Worm (Caenorhabditis elegans) whole organism, L1 larva: ENCODE measurements around the gene ceh-10.

Experiments
- C04F5.9 ChIP-seq: sonication (generic microtip); optimal IDR thresholded peaks from 2 replicates; lab custom pipeline; 2016; ENCODE audit warnings: missing genetic modification characterization, missing compliant biosample characterization
- C16A3.4 ChIP-seq: fragments of 150-350 bp; optimal IDR thresholded peaks from 2 replicates; lab custom pipeline; 2014; ENCODE audit warnings: missing biosample characterization, missing genetic modification characterization
- F16B12.6 ChIP-seq: fragments of 150-350 bp; optimal IDR thresholded peaks from 2 replicates; lab custom pipeline; 2014; ENCODE audit warnings: missing biosample characterization, missing genetic modification characterization
- Y116A8C.19 ChIP-seq: sonication (generic microtip); optimal IDR thresholded peaks from 2 replicates; lab custom pipeline; 2016; ENCODE audit warnings: missing compliant biosample characterization, missing genetic modification characterization, borderline replicate concordance
- aha-1 ChIP-seq: fragments of 150-350 bp; optimal IDR thresholded peaks from 2 replicates; lab custom pipeline; 2014; ENCODE audit warnings: missing biosample characterization, missing genetic modification characterization
- alr-1 ChIP-seq: fragments of 200-800 bp; sonication (Bioruptor generic); optimal IDR thresholded peaks from 2 replicates; lab custom pipeline; 2018; ENCODE audit warnings: borderline replicate concordance, mild to moderate bottlenecking, missing genetic modification characterization, missing compliant biosample characterization
- ama-1 ChIP-seq: fragments of 150-350 bp; optimal IDR thresholded peaks from 2 replicates; lab custom pipeline; 2014
- blmp-1 ChIP-seq: fragments of 150-350 bp; optimal IDR thresholded peaks from 2 replicates; lab custom pipeline; 2014; ENCODE audit warnings: missing biosample characterization, missing genetic modification characterization
- ceh-82 ChIP-seq, 3 experiments: fragments of 150-350 bp in 1 of 3; sonication (generic microtip) in 2 of 3; optimal IDR thresholded peaks; 2 replicates each; lab custom pipeline; 2014 to 2017; ENCODE audit warnings: missing biosample characterization in 3 of 3, missing genetic modification characterization in 3 of 3
- ceh-90 ChIP-seq: sonication (generic microtip); optimal IDR thresholded peaks from 2 replicates; lab custom pipeline; 2016; ENCODE audit warnings: missing genetic modification characterization, missing compliant biosample characterization
- dpl-1 ChIP-seq, 3 experiments: fragments of 150-350 bp in 2 of 3; sonication (generic microtip) in 1 of 3; optimal IDR thresholded peaks; 2 replicates each; lab custom pipeline; 2014 to 2017; ENCODE audit warnings: missing biosample characterization in 3 of 3, missing genetic modification characterization in 3 of 3, missing genetic modification reagents in 3 of 3
- efl-1 ChIP-seq, 4 experiments: fragments of 150-350 bp; optimal IDR thresholded peaks in 3 of 4; peaks in 1 of 4; 1 replicate in 1 of 4; 2 replicates in 3 of 4; lab custom pipeline; 2014; ENCODE audit warnings: missing biosample characterization in 2 of 4, missing genetic modification characterization in 2 of 4, missing genetic modification reagents in 2 of 4
- elt-2 ChIP-seq: sonication (generic microtip); optimal IDR thresholded peaks from 2 replicates; lab custom pipeline; 2016; ENCODE audit warnings: missing genetic modification characterization, mild to moderate bottlenecking, inconsistent platforms, missing compliant biosample characterization, missing genetic modification reagents
- elt-3 ChIP-seq, 6 experiments: fragments of 150-350 bp in 1 of 6; sonication (generic microtip); optimal IDR thresholded peaks; 2 replicates each; lab custom pipeline; 2017 to 2018; ENCODE audit warnings: missing biosample characterization in 6 of 6, missing genetic modification characterization in 6 of 6, inconsistent platforms in 1 of 6
- ets-5 ChIP-seq: fragments of 200-800 bp; sonication (Bioruptor generic); IDR thresholded peaks from 2 replicates; pipeline ENCODE4 v1.3.6; 2022; ENCODE audit warnings: missing genetic modification characterization, missing compliant biosample characterization
- fkh-10 ChIP-seq: sonication (generic microtip); optimal IDR thresholded peaks from 2 replicates; lab custom pipeline; 2017; ENCODE audit warnings: missing biosample characterization, missing genetic modification reagents, missing genetic modification characterization
- fkh-8 ChIP-seq: sonication (generic microtip); optimal IDR thresholded peaks from 2 replicates; lab custom pipeline; 2016; ENCODE audit warnings: mild to moderate bottlenecking, missing genetic modification characterization, missing compliant biosample characterization
- grh-1 ChIP-seq: fragments of 200-800 bp; sonication (Bioruptor generic); IDR thresholded peaks from 2 replicates; pipeline ENCODE4 v1.3.6; 2022; ENCODE audit warnings: missing genetic modification reagents, missing genetic modification characterization, missing compliant biosample characterization
- hpl-2 ChIP-seq: fragments of 150-350 bp; optimal IDR thresholded peaks from 2 replicates; lab custom pipeline; 2014; ENCODE audit warnings: missing biosample characterization, missing genetic modification reagents, missing genetic modification characterization
- irx-1 ChIP-seq: sonication (generic microtip); optimal IDR thresholded peaks from 2 replicates; lab custom pipeline; 2016; ENCODE audit warnings: missing genetic modification characterization, missing compliant biosample characterization
- isw-1 ChIP-seq: fragments of 200-800 bp; sonication (Bioruptor generic); IDR thresholded peaks from 2 replicates; pipeline ENCODE4 v1.3.6; 2022; ENCODE audit warnings: missing genetic modification characterization, missing compliant biosample characterization
- lin-13 ChIP-seq: fragments of 150-350 bp; optimal IDR thresholded peaks from 2 replicates; lab custom pipeline; 2014; ENCODE audit warnings: missing biosample characterization, missing genetic modification reagents, missing genetic modification characterization
- lin-14 ChIP-seq: fragments of 200-800 bp; sonication (Bioruptor generic); optimal IDR thresholded peaks from 2 replicates; lab custom pipeline; 2018; ENCODE audit warnings: mild to moderate bottlenecking, missing genetic modification characterization, moderate library complexity, missing compliant biosample characterization
- lin-35 ChIP-seq, 2 experiments: fragments of 150-350 bp; optimal IDR thresholded peaks; 2 replicates each; lab custom pipeline; 2014; ENCODE audit warnings: missing biosample characterization in 2 of 2, missing genetic modification characterization in 2 of 2, missing genetic modification reagents in 2 of 2
- lin-39 ChIP-seq: fragments of 150-350 bp; optimal IDR thresholded peaks from 2 replicates; lab custom pipeline; 2014; ENCODE audit warnings: missing biosample characterization, missing genetic modification reagents, missing genetic modification characterization
- lsy-2 ChIP-seq, 2 experiments: fragments of 150-350 bp; optimal IDR thresholded peaks; 2 replicates each; lab custom pipeline; 2014; ENCODE audit warnings: missing biosample characterization in 2 of 2, missing genetic modification characterization in 2 of 2
- mdl-1 ChIP-seq, 2 experiments: fragments of 150-350 bp; optimal IDR thresholded peaks; 2 replicates each; lab custom pipeline; 2014 to 2017; ENCODE audit warnings: missing biosample characterization in 2 of 2, missing genetic modification characterization in 2 of 2, inconsistent platforms in 1 of 2
- mep-1 ChIP-seq: fragments of 150-350 bp; optimal IDR thresholded peaks from 2 replicates; lab custom pipeline; 2014; ENCODE audit warnings: missing biosample characterization, missing genetic modification characterization
- nhr-19 ChIP-seq: fragments of 200-800 bp; sonication (Bioruptor generic); conservative IDR thresholded peaks from 2 replicates; pipeline ENCODE4 v1.3.6; 2022; ENCODE audit warnings: missing genetic modification characterization, missing compliant biosample characterization
- nhr-20 ChIP-seq: sonication (generic microtip); optimal IDR thresholded peaks from 2 replicates; lab custom pipeline; 2016; ENCODE audit warnings: mild to moderate bottlenecking, missing genetic modification characterization, missing compliant biosample characterization
- nhr-47 ChIP-seq: sonication (generic microtip); optimal IDR thresholded peaks from 2 replicates; lab custom pipeline; 2016; ENCODE audit warnings: mild to moderate bottlenecking, missing genetic modification characterization, moderate library complexity, missing compliant biosample characterization
- nhr-71 ChIP-seq: sonication (generic microtip); optimal IDR thresholded peaks from 2 replicates; lab custom pipeline; 2016; ENCODE audit warnings: mild to moderate bottlenecking, missing genetic modification characterization, moderate library complexity, missing compliant biosample characterization
- nhr-77 ChIP-seq: fragments of 150-350 bp; optimal IDR thresholded peaks from 2 replicates; lab custom pipeline; 2014; ENCODE audit warnings: missing biosample characterization, missing genetic modification characterization
- nhr-84 ChIP-seq: sonication (generic microtip); optimal IDR thresholded peaks from 2 replicates; lab custom pipeline; 2017; ENCODE audit warnings: missing biosample characterization, missing genetic modification characterization
- nhr-85 ChIP-seq: sonication (generic microtip); peaks from one replicate; lab custom pipeline; 2016; ENCODE audit warnings: missing genetic modification characterization, inconsistent platforms, missing compliant biosample characterization
- nhr-90 ChIP-seq: sonication (generic microtip); optimal IDR thresholded peaks from 2 replicates; lab custom pipeline; 2016; ENCODE audit warnings: mild to moderate bottlenecking, missing genetic modification characterization, missing compliant biosample characterization; ENCODE audit not compliant: poor library complexity
- pax-3 ChIP-seq: fragments of 200-800 bp; sonication (Bioruptor generic); optimal IDR thresholded peaks from 2 replicates; lab custom pipeline; 2018; ENCODE audit warnings: mild to moderate bottlenecking, missing genetic modification characterization, moderate library complexity, missing compliant biosample characterization
- pqm-1 ChIP-seq: sonication (generic microtip); optimal IDR thresholded peaks from 3 replicates; lab custom pipeline; 2017; ENCODE audit warnings: missing biosample characterization, missing genetic modification characterization
- snu-23 ChIP-seq: sonication (generic microtip); optimal IDR thresholded peaks from 2 replicates; lab custom pipeline; 2016; ENCODE audit warnings: missing genetic modification characterization, missing compliant biosample characterization
- tbx-2 ChIP-seq: sonication (generic microtip); optimal IDR thresholded peaks from 2 replicates; lab custom pipeline; 2016; ENCODE audit warnings: missing genetic modification characterization, missing compliant biosample characterization
- unc-130 ChIP-seq: fragments of 150-350 bp; optimal IDR thresholded peaks from 2 replicates; lab custom pipeline; 2017; ENCODE audit warnings: missing biosample characterization, missing genetic modification characterization, inconsistent platforms
- unc-30 ChIP-seq: sonication (generic microtip); optimal IDR thresholded peaks from 2 replicates; lab custom pipeline; 2017; ENCODE audit warnings: missing biosample characterization, missing genetic modification characterization
- zag-1 ChIP-seq: fragments of 150-350 bp; optimal IDR thresholded peaks from 2 replicates; lab custom pipeline; 2014; ENCODE audit warnings: missing biosample characterization, missing genetic modification characterization

The ceh-10 gene

DNA sequence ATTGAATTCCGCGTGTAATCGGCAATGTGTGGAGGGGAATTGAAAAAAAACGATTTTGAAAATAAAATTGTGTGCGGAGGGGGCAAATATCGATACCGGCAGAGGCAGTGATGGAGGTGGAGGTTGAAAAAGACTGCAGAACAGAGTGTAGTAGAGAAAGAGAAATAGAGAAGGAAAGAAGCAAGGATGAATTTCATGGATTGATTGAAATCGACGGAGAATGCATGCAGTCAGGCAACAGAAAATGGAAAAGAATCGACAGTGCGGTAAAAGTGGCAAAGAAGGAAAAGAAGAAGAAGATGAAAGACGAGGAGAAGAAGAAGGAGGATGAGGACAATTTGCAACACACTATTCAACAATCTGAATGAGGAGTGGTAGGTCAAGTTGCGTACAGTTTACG is 38.0 kb downstream of the ceh-10 start, which contains the start of gene W04D12.1 (continued):
- no peak for TF ChIP-seq ets-5 (GFP tag; lab: Robert Waterston, UW)
- no peak for TF ChIP-seq nhr-19
- TF ChIP-seq ceh-82 (tag; optimal IDR thresholded peaks at IDR 0.05; lab: Kevin White, UChicago), result no peak
- no peak for TF ChIP-seq isw-1
- TF ChIP-seq fkh-10, result no peak
- no peak for TF ChIP-seq lin-39
- no peak for TF ChIP-seq nhr-77 (tag; lab: Kevin White, UChicago)

DNA sequence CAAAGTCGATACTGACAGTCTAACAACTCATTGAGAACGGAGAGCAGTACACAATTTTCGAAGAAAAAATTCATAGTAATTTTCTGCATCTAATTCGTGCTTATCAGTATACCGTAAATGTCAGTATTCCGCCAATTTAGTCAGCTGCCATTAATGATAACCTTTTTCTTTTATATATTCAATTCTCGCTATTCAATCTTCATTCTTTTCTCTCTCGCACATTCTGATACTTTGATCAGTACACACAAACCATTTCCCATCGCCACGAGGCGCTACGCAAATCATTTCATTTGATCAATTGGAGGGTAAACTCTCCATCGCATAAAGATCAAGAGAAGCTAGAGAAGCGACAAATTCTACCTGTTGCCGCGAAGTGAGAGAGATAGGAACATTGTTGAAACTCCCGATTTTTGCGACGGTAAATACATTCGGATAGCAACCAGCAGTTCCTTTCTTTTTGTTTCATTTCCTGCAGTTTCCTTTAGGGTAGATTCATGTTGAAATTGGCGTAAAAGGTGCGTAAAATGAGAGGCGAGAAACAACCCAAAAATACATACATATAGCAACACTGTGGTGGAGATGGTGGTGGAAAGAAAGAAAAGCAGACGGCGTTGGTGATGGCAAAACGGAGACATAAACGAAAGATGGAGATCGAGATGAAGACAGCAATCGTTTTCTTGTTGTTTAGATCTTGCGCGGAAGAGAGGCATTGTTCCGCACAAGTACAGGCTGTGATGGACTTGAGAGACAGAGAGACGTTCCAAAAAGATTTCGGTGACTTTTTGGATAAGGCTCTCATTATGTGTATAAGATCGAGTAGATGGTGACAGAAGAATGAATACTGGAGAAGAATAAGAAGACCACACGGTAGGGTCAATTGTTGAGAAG is 39.6 kb downstream of the ceh-10 start:
- TF ChIP-seq nhr-77 (tag; lab: Kevin White, UChicago) (peak; percentile 66), snu-23 (GFP tag; lab: Kevin White, UChicago) (peak; percentile 66), lin-35 (GFP tag; optimal IDR thresholded peaks at IDR 0.05; lab: Kevin White, UChicago) (peak in 1 of 2 experiments; percentile 61), hpl-2 (GFP tag; lab: Kevin White, UChicago) (no peak), aha-1 (tag; lab: Kevin White, UChicago) (no peak), zag-1 (tag; lab: Kevin White, UChicago) (no peak), lin-13 (GFP tag; lab: Kevin White, UChicago) (no peak), Y116A8C.19 (tag; lab: Kevin White, UChicago) (no peak), efl-1 (optimal IDR thresholded peaks at IDR 0.05; lab: Kevin White, UChicago) (peak in 1 of 2 experiments; percentile 1), efl-1 (GFP tag; optimal IDR thresholded peaks at IDR 0.05 in 1 of 2; lab: Kevin White, UChicago) (no peak), pqm-1 (tag; lab: Kevin White, UChicago) (no peak), C16A3.4 (peak; percentile 52), irx-1 (no peak), nhr-90 (tag; lab: Kevin White, UChicago) (peak; percentile 62), unc-130 (peak; percentile 51), nhr-19 (peak; percentile 46), dpl-1 (GFP tag; optimal IDR thresholded peaks at IDR 0.05; lab: Kevin White, UChicago) (no peak), nhr-20 (tag; lab: Kevin White, UChicago) (peak; percentile 71), grh-1 (GFP tag; lab: Robert Waterston, UW) (no peak), mep-1 (tag; lab: Kevin White, UChicago) (peak; percentile 25), mdl-1 (tag; optimal IDR thresholded peaks at IDR 0.05; lab: Kevin White, UChicago) (peak in 1 of 2 experiments; percentile 84), unc-30 (tag; lab: Kevin White, UChicago) (no peak), pax-3 (tag; lab: Kevin White, UChicago) (peak; percentile 54), F16B12.6 (tag; lab: Kevin White, UChicago) (no peak), nhr-71 (tag; lab: Kevin White, UChicago) (peak; percentile 76), ets-5 (GFP tag; lab: Robert Waterston, UW) (no peak), fkh-8 (tag; lab: Kevin White, UChicago) (no peak), blmp-1 (peak; percentile 83), isw-1 (no peak), ama-1 (lab: Kevin White, UChicago) (peak; percentile 70), lsy-2 (tag; optimal IDR thresholded peaks at IDR 0.05; lab: Kevin White, UChicago) (peak in 1 of 2 experiments; percentile 46), nhr-84 (tag; lab: Kevin White, UChicago) (no peak), C04F5.9 (no peak), ceh-90 (tag; lab: Kevin White, UChicago) (no peak), elt-2 (peak; percentile 74), elt-3 (tag; optimal IDR thresholded peaks at IDR 0.05; lab: Kevin White, UChicago) (peak in 5 of 6 experiments; percentile 14 to 76 (median 54)), lin-14 (peak; percentile 72), tbx-2 (tag; lab: Kevin White, UChicago) (peak; percentile 66), alr-1 (tag; lab: Kevin White, UChicago) (no peak), nhr-85 (tag; lab: Kevin White, UChicago) (peak; percentile 79), ceh-82 (tag; optimal IDR thresholded peaks at IDR 0.05; lab: Kevin White, UChicago) (peak in 1 of 3 experiments; percentile 18), nhr-47 (tag; lab: Kevin White, UChicago) (peak; percentile 18)
